Worm (Caenorhabditis elegans) whole organism, early embryonic: ENCODE measurements around the gene clec-230.
"Not testable (repeated sequence)": the region's sequence is repeated elsewhere in the genome, so short reads cannot be mapped to it uniquely, and the experiment has no call there.

Experiments used
- B0310.2 ChIP-seq: sonication (generic microtip); optimal IDR thresholded peaks from 2 replicates; lab custom pipeline; 2016; ENCODE audit warnings: mild to moderate bottlenecking, missing genetic modification characterization, missing compliant biosample characterization
- F13C5.2 ChIP-seq: sonication (generic microtip); optimal IDR thresholded peaks from 2 replicates; lab custom pipeline; 2017; ENCODE audit warnings: mild to moderate bottlenecking, missing genetic modification characterization, inconsistent platforms, missing compliant biosample characterization
- aly-1 ChIP-seq: sonication (generic microtip); optimal IDR thresholded peaks from 2 replicates; lab custom pipeline; 2016; ENCODE audit warnings: missing genetic modification characterization, missing compliant biosample characterization
- ama-1 ChIP-seq: fragments of 150-350 bp; optimal IDR thresholded peaks from 2 replicates; lab custom pipeline; 2014
- ceh-13 ChIP-seq: fragments of 200-800 bp; sonication (Bioruptor generic); optimal IDR thresholded peaks from 2 replicates; lab custom pipeline; 2018; ENCODE audit warnings: mild to moderate bottlenecking, missing genetic modification characterization, missing compliant biosample characterization
- ceh-36 ChIP-seq: sonication (generic microtip); optimal IDR thresholded peaks from 2 replicates; lab custom pipeline; 2016; ENCODE audit warnings: missing genetic modification characterization, inconsistent platforms, missing compliant biosample characterization
- ets-7 ChIP-seq: sonication (generic microtip); optimal IDR thresholded peaks from 2 replicates; lab custom pipeline; 2016; ENCODE audit warnings: missing genotype, missing genetic modification characterization, missing compliant biosample characterization
- flt-1 ChIP-seq: fragments of 200-800 bp; sonication (Bioruptor generic); IDR thresholded peaks from 2 replicates; pipeline ENCODE4 v1.3.6; 2022; ENCODE audit warnings: missing genetic modification characterization, missing compliant biosample characterization
- hmbx-1 ChIP-seq: sonication (generic microtip); optimal IDR thresholded peaks from 2 replicates; lab custom pipeline; 2016; ENCODE audit warnings: mild to moderate bottlenecking, missing genetic modification characterization, missing compliant biosample characterization
- hmg-4 ChIP-seq: fragments of 200-800 bp; sonication (Bioruptor generic); optimal IDR thresholded peaks from 2 replicates; lab custom pipeline; 2018; ENCODE audit warnings: mild to moderate bottlenecking, missing genetic modification characterization, missing compliant biosample characterization
- hnd-1 ChIP-seq: sonication (generic microtip); optimal IDR thresholded peaks from 2 replicates; lab custom pipeline; 2016; ENCODE audit warnings: missing genetic modification characterization, missing compliant biosample characterization
- pes-1 ChIP-seq: fragments of 200-800 bp; sonication (Bioruptor generic); IDR thresholded peaks from 2 replicates; pipeline ENCODE4 v1.3.6; 2022; ENCODE audit warnings: missing genetic modification reagents, missing genetic modification characterization, missing compliant biosample characterization
- scrt-1 ChIP-seq: fragments of 200-800 bp; sonication (Bioruptor generic); IDR thresholded peaks from 2 replicates; pipeline ENCODE4 v1.3.6; 2022; ENCODE audit warnings: missing genetic modification characterization, missing compliant biosample characterization
- sea-1 ChIP-seq: fragments of 200-800 bp; sonication (Bioruptor generic); conservative IDR thresholded peaks from 2 replicates; pipeline ENCODE4 v1.3.6; 2022; ENCODE audit warnings: missing genetic modification characterization, missing compliant biosample characterization
- tbx-11 ChIP-seq: fragments of 200-800 bp; sonication (Bioruptor generic); IDR thresholded peaks from 2 replicates; pipeline ENCODE4 v1.3.6; 2022; ENCODE audit warnings: missing genetic modification characterization, missing compliant biosample characterization
- tbx-37 ChIP-seq: fragments of 200-800 bp; sonication (Bioruptor generic); conservative IDR thresholded peaks from 2 replicates; pipeline ENCODE4 v1.3.6; 2022; ENCODE audit warnings: missing genetic modification reagents, missing genetic modification characterization, missing compliant biosample characterization
- tra-4 ChIP-seq: sonication (generic microtip); optimal IDR thresholded peaks from 2 replicates; lab custom pipeline; 2017; ENCODE audit warnings: missing genetic modification characterization, missing compliant biosample characterization

Gene clec-230

DNA sequence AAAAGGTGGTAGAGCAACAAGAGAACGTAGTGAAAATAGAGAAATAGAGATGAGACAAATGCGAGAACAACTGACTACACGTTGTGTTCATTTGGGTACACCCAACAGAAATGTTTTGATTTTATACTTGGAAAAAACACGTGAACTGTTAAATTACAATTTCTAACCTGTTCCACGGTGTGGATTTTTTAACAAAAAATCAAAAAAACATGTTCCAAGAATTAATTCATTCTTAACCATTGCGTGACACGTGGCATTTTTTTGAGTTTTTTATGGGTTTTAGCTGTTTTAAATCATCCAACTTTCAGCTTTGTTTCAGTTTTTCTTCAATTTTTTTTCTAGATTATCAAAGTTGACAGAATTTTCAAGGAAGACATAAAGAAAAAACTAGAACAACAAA, 12.5 kb upstream of the clec-230 start, which contains the start of gene ech-1.1:
TSS of gene ech-1.1 (minus strand) at position 101 of the 400 bp plus-strand sequence.
- not testable (repeated sequence) for TF ChIP-seq ceh-36; sea-1; tbx-37 (GFP tag; lab: Robert Waterston, UW)

DNA sequence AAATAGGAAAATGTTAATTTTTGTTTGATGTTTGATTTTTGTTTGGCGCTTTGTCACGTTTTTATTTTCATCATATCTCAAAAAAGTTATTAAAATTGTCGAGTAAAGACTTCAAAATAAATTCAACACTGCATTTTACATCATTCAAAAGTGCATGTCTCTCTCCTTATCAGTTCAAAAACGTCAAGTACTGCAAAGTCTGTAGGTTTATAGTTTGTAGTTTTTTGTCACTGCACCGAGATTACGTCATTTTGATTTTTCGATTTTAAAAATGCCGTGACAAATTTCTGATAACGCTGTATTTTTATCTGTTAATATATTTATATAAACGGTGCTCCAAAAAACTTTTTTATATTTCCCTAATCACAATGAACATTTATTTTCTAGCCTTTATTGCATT, 5.7 kb upstream of the clec-230 start, which contains the start of gene C29F3.7:
TSS of gene C29F3.7 (plus strand) at position 254 of the 400 bp plus-strand sequence.
- TF ChIP-seq F13C5.2 (tag; lab: Kevin White, UChicago) = no peak
- TF ChIP-seq ceh-36 = no peak
- TF ChIP-seq ama-1 = no peak
- no peak for TF ChIP-seq sea-1
- TF ChIP-seq hmg-4 (GFP tag; lab: Kevin White, UChicago) = no peak
- TF ChIP-seq scrt-1 (GFP tag; lab: Robert Waterston, UW) = no peak
- TF ChIP-seq aly-1 (tag; lab: Kevin White, UChicago) = no peak
- no peak for TF ChIP-seq ceh-13 (GFP tag; lab: Kevin White, UChicago)
- no peak for TF ChIP-seq tra-4 (tag; lab: Kevin White, UChicago)
- no peak for TF ChIP-seq B0310.2 (tag; lab: Kevin White, UChicago)
- TF ChIP-seq hmbx-1 (tag; lab: Kevin White, UChicago) = no peak
- no peak for TF ChIP-seq flt-1 (GFP tag; lab: Robert Waterston, UW)
- TF ChIP-seq tbx-11 = no peak
- no peak for TF ChIP-seq tbx-37 (GFP tag; lab: Robert Waterston, UW)
- TF ChIP-seq ets-7 (tag; lab: Kevin White, UChicago) = no peak
- TF ChIP-seq hnd-1 = no peak
- TF ChIP-seq pes-1 = no peak

DNA sequence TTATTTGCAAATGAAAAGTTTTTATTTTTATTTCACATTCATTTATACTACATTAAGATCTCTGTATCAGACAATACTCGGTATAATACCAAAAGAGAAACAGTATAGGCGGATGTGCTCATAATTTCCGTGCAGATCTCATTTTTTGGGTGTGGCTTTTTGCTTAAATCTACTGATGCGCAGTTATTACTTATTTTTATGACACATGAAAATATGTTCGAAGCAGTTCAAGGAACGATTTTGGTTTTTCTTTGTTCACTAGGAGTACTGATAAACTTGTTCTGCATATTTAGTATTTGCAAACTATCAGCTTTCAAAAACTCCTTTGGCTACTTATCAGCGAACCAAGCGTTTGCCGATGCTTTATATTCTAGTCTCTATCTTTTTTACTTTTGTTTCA, 3.4 kb upstream of the clec-230 start, which contains the start of gene srx-58:
TSS of gene srx-58 (plus strand) at position 301 of the 400 bp plus-strand sequence.
- TF ChIP-seq F13C5.2 (tag; lab: Kevin White, UChicago) = no peak
- no peak for TF ChIP-seq hmbx-1 (tag; lab: Kevin White, UChicago)
- no peak for TF ChIP-seq aly-1 (tag; lab: Kevin White, UChicago)
- TF ChIP-seq flt-1 (GFP tag; lab: Robert Waterston, UW) = no peak
- TF ChIP-seq ceh-13 (GFP tag; lab: Kevin White, UChicago) = no peak
- no peak for TF ChIP-seq ets-7 (tag; lab: Kevin White, UChicago)
- no peak for TF ChIP-seq scrt-1 (GFP tag; lab: Robert Waterston, UW)
- no peak for TF ChIP-seq B0310.2 (tag; lab: Kevin White, UChicago)
- no peak for TF ChIP-seq tbx-37 (GFP tag; lab: Robert Waterston, UW)
- TF ChIP-seq hmg-4 (GFP tag; lab: Kevin White, UChicago) = no peak
- no peak for TF ChIP-seq tra-4 (tag; lab: Kevin White, UChicago)
- no peak for TF ChIP-seq pes-1
- TF ChIP-seq ceh-36 = no peak
- no peak for TF ChIP-seq hnd-1
- TF ChIP-seq tbx-11 = no peak

DNA sequence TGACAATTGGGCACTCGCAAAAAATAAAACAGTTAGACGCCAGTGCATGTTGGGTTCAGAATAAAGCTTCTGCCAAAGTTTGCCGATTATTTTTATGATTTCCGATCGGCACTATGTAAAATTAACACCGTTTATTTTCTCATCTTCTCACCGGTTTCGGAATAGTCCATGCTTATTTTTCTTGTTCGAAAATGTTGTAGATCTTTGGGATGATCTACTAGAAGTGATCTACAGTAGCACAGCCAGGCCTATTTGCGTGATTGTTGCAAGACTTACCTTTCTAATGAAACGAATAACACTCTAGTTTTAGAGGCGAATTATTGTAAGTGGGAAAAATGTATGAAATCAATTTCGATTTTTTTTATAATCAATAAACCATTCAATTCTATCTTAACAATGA, 1.7 kb upstream of the clec-230 start, which contains the start of gene clec-231:
TSS of gene clec-231 (minus strand) at position 101 of the 400 bp plus-strand sequence.
- TF ChIP-seq hmg-4 (GFP tag; lab: Kevin White, UChicago) (no peak), tbx-11 (no peak), hnd-1 (no peak), aly-1 (tag; lab: Kevin White, UChicago) (no peak), tra-4 (tag; lab: Kevin White, UChicago) (no peak), F13C5.2 (tag; lab: Kevin White, UChicago) (no peak), ets-7 (tag; lab: Kevin White, UChicago) (no peak), ceh-36 (no peak), ceh-13 (GFP tag; lab: Kevin White, UChicago) (no peak), pes-1 (no peak)

DNA sequence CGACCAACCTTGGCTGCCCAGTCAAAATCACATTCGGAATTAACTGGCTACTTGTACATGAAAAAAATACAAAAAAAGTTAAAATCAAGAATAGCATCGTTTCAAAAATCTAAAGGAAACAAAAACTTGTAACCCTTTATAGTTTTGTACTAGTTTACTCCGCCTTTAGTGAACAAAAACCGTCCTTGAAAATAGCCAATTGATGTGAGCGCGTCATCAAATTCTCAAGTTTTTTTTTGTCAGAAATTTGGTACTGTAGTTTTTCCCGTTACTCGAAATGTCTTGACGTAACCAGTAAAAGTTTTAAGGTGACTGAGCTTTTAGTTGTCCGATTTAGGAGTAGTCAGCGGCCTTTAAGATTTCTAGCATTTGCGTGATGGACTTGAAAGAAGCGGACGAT, 1.7 kb downstream of the clec-230 start, which contains the start of gene C29F3.3:
TSS of gene C29F3.3 (minus strand) at position 101 of the 400 bp plus-strand sequence.
- TF ChIP-seq ama-1 (no peak), aly-1 (tag; lab: Kevin White, UChicago) (no peak)

DNA sequence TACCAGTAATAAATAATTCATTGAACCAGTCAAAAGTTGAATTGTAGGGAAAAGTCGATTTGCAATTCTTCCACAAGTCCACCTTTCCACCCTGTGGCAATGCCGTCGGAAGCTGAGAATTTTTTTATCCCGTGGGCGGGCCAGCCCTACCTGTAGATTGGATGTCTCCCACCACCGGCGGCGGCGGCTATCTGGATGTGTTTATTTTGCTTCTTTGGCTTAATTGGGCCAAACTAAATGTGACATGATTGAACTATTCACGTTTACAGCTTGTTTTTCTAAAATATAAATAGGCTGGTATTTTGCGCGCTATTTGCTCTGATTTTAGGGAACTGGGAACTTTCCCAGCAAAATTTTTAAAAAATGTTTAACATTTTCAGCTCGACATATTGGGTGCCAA, 4.5 kb downstream of the clec-230 start, which contains the start of gene wrt-8:
TSS of gene wrt-8 (minus strand) at position 101 of the 400 bp plus-strand sequence.
- TF ChIP-seq ama-1 (no peak), tbx-37 (GFP tag; lab: Robert Waterston, UW) (no peak), tra-4 (tag; lab: Kevin White, UChicago) (no peak), ets-7 (tag; lab: Kevin White, UChicago) (no peak), hmg-4 (GFP tag; lab: Kevin White, UChicago) (no peak), F13C5.2 (tag; lab: Kevin White, UChicago) (no peak), B0310.2 (tag; lab: Kevin White, UChicago) (no peak), hnd-1 (no peak), ceh-13 (GFP tag; lab: Kevin White, UChicago) (no peak), ceh-36 (no peak), scrt-1 (GFP tag; lab: Robert Waterston, UW) (no peak), pes-1 (no peak)

DNA sequence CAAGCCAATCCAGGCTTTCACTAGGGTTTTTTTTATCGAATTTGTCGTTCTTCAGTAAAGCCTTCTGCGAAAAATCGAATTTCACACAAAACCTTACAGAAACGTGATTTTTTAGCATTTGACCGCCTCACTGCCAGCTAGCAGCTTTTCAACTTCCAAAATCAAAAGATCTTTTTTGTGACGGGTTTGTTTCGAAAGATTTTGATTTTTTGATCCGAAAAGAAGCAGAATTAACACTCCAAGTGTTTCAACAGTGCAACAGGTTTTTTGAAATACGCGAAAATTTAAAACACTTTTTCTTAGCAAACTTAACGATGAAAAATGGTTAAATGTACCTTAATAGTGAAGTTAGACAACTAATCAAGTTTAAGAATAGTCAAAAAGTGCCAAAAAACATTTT, 7.5 kb downstream of the clec-230 start, which contains the start of gene clec-229:
TSS of gene clec-229 (minus strand) at position 101 of the 400 bp plus-strand sequence.
- TF ChIP-seq tra-4 (tag; lab: Kevin White, UChicago) = no peak
- TF ChIP-seq hmg-4 (GFP tag; lab: Kevin White, UChicago) = no peak
- TF ChIP-seq F13C5.2 (tag; lab: Kevin White, UChicago) = no peak
- TF ChIP-seq pes-1 = no peak
- TF ChIP-seq hnd-1 = no peak
- no peak for TF ChIP-seq tbx-11
- TF ChIP-seq B0310.2 (tag; lab: Kevin White, UChicago) = no peak
- TF ChIP-seq ceh-13 (GFP tag; lab: Kevin White, UChicago) = no peak
- TF ChIP-seq ets-7 (tag; lab: Kevin White, UChicago) = no peak

DNA sequence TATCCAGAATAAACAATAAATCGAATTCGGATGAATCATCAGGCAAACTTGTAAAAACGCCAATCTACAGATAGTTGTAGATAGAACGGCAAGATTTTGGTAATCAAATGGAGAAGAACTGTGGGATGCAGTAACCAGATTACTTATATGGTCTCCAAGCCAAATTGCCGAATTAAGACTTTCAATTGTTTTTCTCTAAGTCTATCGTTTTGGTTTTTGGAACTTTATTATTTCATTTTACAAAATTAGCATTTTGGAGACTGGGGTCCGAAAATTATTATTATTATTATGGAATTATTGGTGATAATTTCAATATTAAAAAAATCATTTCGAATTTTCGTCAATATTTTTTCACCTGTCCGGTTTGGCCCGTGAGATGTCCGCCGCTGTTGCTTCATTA, 9.6 kb downstream of the clec-230 start, which contains the start of gene clec-228:
TSS of gene clec-228 (minus strand) at position 101 of the 400 bp plus-strand sequence.
- TF ChIP-seq tbx-37 (GFP tag; lab: Robert Waterston, UW) = no peak
- no peak for TF ChIP-seq F13C5.2 (tag; lab: Kevin White, UChicago)
- no peak for TF ChIP-seq ama-1
- no peak for TF ChIP-seq aly-1 (tag; lab: Kevin White, UChicago)
- no peak for TF ChIP-seq ceh-13 (GFP tag; lab: Kevin White, UChicago)
- TF ChIP-seq tra-4 (tag; lab: Kevin White, UChicago) = no peak
- no peak for TF ChIP-seq scrt-1 (GFP tag; lab: Robert Waterston, UW)
- no peak for TF ChIP-seq sea-1
- TF ChIP-seq B0310.2 (tag; lab: Kevin White, UChicago) = no peak
- TF ChIP-seq ceh-36 = no peak
- no peak for TF ChIP-seq hnd-1
- TF ChIP-seq tbx-11 = no peak
- no peak for TF ChIP-seq hmbx-1 (tag; lab: Kevin White, UChicago)
- no peak for TF ChIP-seq flt-1 (GFP tag; lab: Robert Waterston, UW)
- no peak for TF ChIP-seq ets-7 (tag; lab: Kevin White, UChicago)
- no peak for TF ChIP-seq hmg-4 (GFP tag; lab: Kevin White, UChicago)
- no peak for TF ChIP-seq pes-1
